Worm (Caenorhabditis elegans): ENCODE measurements around the gene EEED8.15.

The EEED8.15 gene

DNA sequence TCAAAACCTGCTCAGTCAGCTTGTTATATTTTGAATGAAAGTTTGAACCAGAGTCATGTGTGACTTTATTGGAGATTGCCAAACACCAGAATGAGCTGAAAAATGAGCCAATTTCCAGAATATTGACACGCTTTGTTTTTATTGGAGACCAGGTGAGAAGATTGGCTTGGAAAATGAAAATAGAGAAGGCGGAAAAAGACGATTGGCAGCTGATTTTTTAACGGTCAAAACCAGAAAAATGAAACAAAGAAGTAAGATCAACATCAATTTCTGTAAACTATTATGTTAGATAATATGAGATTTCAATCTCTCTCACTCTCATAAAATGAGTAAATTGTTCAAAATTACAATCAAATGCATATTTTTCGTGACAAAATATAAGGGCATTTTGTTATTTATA lies 14.0 kb downstream of the EEED8.15 start, which contains the start of gene srx-114:
Gene srx-114, minus strand, starts transcription at position 101 of the 400 bp plus-strand sequence.
- TF ChIP-seq pat-9 (tag; optimal IDR thresholded peaks at IDR 0.05): no peak
- no peak for TF ChIP-seq hlh-6 (tag; optimal IDR thresholded peaks at IDR 0.05)
- no peak for TF ChIP-seq pag-3 (tag; optimal IDR thresholded peaks at IDR 0.05; ENCODE audit: borderline replicate concordance)
- no peak for TF ChIP-seq ceh-48 (tag; optimal IDR thresholded peaks at IDR 0.05)
- no peak for TF ChIP-seq sdc-2 (tag; optimal IDR thresholded peaks at IDR 0.05)

ce11 chrII:5436833-5437232 lies 17.8 kb downstream of the EEED8.15 start, which contains the start of gene dct-5:
Gene dct-5 (minus strand): TSS chrII:5436933.
- TF ChIP-seq ceh-48 (tag; optimal IDR thresholded peaks at IDR 0.05) (no peak), ref-2 (tag; optimal IDR thresholded peaks at IDR 0.05) (no peak), rnt-1 (tag; optimal IDR thresholded peaks at IDR 0.05) (no peak), ceh-18 (tag; optimal IDR thresholded peaks at IDR 0.05) (no peak), ttx-3 (tag; optimal IDR thresholded peaks at IDR 0.05) (no peak), odd-2 (tag; optimal IDR thresholded peaks at IDR 0.05) (no peak), sox-4 (tag; optimal IDR thresholded peaks at IDR 0.05) (no peak)

DNA sequence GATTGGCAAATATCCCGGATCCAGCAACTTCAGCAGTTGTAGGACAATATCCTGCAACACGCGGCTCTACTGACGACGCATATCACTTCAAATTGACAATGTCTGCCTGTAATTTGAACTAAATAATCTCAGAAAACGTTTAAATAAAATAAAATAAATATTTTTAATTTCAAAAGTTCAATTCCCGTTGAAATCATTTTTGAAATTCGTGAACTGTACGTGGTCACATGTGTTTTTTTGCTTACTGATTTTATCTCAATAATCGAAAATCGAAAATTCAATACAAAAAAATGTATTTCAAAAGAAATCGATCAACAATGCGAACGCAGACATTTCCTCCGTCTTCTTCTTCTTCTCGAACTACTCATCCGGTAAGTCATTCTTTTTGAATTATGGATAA lies 18.6 kb downstream of the EEED8.15 start, which contains the start of gene F07F6.1:
Gene F07F6.1, plus strand, starts transcription at position 301 of the 400 bp plus-strand sequence.
- no peak for TF ChIP-seq C08G9.2 (tag; optimal IDR thresholded peaks at IDR 0.05)
- no peak for TF ChIP-seq ceh-24 (tag; optimal IDR thresholded peaks at IDR 0.05)
- no peak for TF ChIP-seq ama-1 (optimal IDR thresholded peaks at IDR 0.05)
- no peak for TF ChIP-seq pax-1 (tag; optimal IDR thresholded peaks at IDR 0.05)
- no peak for TF ChIP-seq ceh-34 (tag; optimal IDR thresholded peaks at IDR 0.05)
- no peak for TF ChIP-seq nfya-1 (tag; optimal IDR thresholded peaks at IDR 0.05)
- no peak for TF ChIP-seq sox-2 (GFP tag; IDR thresholded peaks at IDR 0.05)
- TF ChIP-seq K02D7.2 (tag; optimal IDR thresholded peaks at IDR 0.05): no peak
- no peak for TF ChIP-seq nhr-232 (tag; optimal IDR thresholded peaks at IDR 0.05)
- TF ChIP-seq sox-4 (tag; optimal IDR thresholded peaks at IDR 0.05): no peak
- TF ChIP-seq ceh-48 (tag; optimal IDR thresholded peaks at IDR 0.05): no peak
- TF ChIP-seq dve-1 (tag; optimal IDR thresholded peaks at IDR 0.05): no peak
- TF ChIP-seq ceh-9 (tag; optimal IDR thresholded peaks at IDR 0.05): no peak
- TF ChIP-seq ceh-19 (GFP tag; optimal IDR thresholded peaks at IDR 0.05): no peak
- no peak for TF ChIP-seq tbx-7 (tag; optimal IDR thresholded peaks at IDR 0.05)
- TF ChIP-seq Y22D7AL.16 (tag; optimal IDR thresholded peaks at IDR 0.05): no peak
- no peak for TF ChIP-seq pros-1 (tag; optimal IDR thresholded peaks at IDR 0.05)
- TF ChIP-seq ets-4 (tag; optimal IDR thresholded peaks at IDR 0.05): no peak
- TF ChIP-seq lim-6 (tag; optimal IDR thresholded peaks at IDR 0.05): no peak
- no peak for TF ChIP-seq rnt-1 (tag; optimal IDR thresholded peaks at IDR 0.05)

- no peak for TF ChIP-seq ceh-34 (tag; optimal IDR thresholded peaks at IDR 0.05)
- TF ChIP-seq eyg-1 (tag; optimal IDR thresholded peaks at IDR 0.05): no peak
- TF ChIP-seq ama-1 (optimal IDR thresholded peaks at IDR 0.05): no peak
- no peak for TF ChIP-seq elt-4 (tag; optimal IDR thresholded peaks at IDR 0.05)
- TF ChIP-seq odd-2 (tag; optimal IDR thresholded peaks at IDR 0.05): no peak
- no peak for TF ChIP-seq ceh-30 (tag; optimal IDR thresholded peaks at IDR 0.05)
- no peak for TF ChIP-seq madf-2 (tag; optimal IDR thresholded peaks at IDR 0.05)
- TF ChIP-seq nfya-1 (tag; optimal IDR thresholded peaks at IDR 0.05): no peak
- no peak for TF ChIP-seq npax-4 (tag; optimal IDR thresholded peaks at IDR 0.05)
- TF ChIP-seq sox-4 (tag; optimal IDR thresholded peaks at IDR 0.05): no peak
- no peak for TF ChIP-seq sox-2 (GFP tag; IDR thresholded peaks at IDR 0.05)
- TF ChIP-seq ceh-31 (tag; optimal IDR thresholded peaks at IDR 0.05): no peak
Observed at ce11 chrII:5446506-5446905, 27.5 kb downstream of the EEED8.15 start, which contains the start of gene nmr-1. Gene nmr-1 (minus strand): TSS chrII:5446606.

ce11 chrII:5447381-5447780 lies 28.4 kb downstream of the EEED8.15 start, which contains the start of gene cex-1:
Gene cex-1 (plus strand): TSS chrII:5447681.
- TF ChIP-seq nhr-11 (tag; optimal IDR thresholded peaks at IDR 0.05) (no peak), zip-5 (tag; optimal IDR thresholded peaks at IDR 0.05) (no peak), pag-3 (tag; optimal IDR thresholded peaks at IDR 0.05; ENCODE audit: borderline replicate concordance) (no peak), ceh-48 (tag; optimal IDR thresholded peaks at IDR 0.05) (no peak), hlh-6 (tag; optimal IDR thresholded peaks at IDR 0.05) (no peak), pha-4 (tag; optimal IDR thresholded peaks at IDR 0.05) (no peak), ceh-22 (tag; optimal IDR thresholded peaks at IDR 0.05) (no peak), sox-4 (tag; optimal IDR thresholded peaks at IDR 0.05) (no peak), madf-2 (tag; optimal IDR thresholded peaks at IDR 0.05) (no peak), K02D7.2 (tag; optimal IDR thresholded peaks at IDR 0.05) (no peak), ceh-34 (tag; optimal IDR thresholded peaks at IDR 0.05) (no peak), fax-1 (tag; optimal IDR thresholded peaks at IDR 0.05) (no peak), tbx-7 (tag; optimal IDR thresholded peaks at IDR 0.05) (no peak)
